Worm (Caenorhabditis elegans): ENCODE measurements around the gene K07H8.5.

DNA sequence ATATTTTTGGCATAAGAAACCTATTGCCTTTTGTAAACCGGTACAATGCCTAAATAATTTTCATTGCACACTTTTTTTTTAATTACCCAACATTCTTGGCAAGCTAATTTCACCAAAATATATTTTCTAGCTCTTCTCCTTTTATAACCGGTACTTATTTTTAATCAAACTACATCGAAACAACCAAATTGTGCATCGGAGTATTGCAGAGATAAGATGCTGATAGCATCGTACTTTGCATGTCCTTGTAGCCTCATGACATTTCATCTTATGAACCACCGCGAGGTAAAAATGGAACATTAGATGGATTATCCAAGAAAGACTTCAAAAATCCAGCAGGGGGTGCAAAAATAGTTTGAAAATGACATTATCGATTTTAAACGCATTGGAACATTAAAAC is 12.9 kb upstream of the K07H8.5 start:
- TF ChIP-seq tra-4 (tag; optimal IDR thresholded peaks at IDR 0.05): no peak
- TF ChIP-seq aly-1 (tag; optimal IDR thresholded peaks at IDR 0.05): no peak
- no peak for TF ChIP-seq F13C5.2 (tag; optimal IDR thresholded peaks at IDR 0.05)

All from whole organism, early embryonic.